Fruit fly (Drosophila melanogaster): Measurements from ENCODE around the gene CG15456.

dm6 chrX:20419313-20419712, 7.5 kb downstream of the CG15456 start, which contains the start of gene Obp19d:
- TF ChIP-seq psq (optimal IDR thresholded peaks at IDR 0.05) = no peak
- TF ChIP-seq Sin3A (optimal IDR thresholded peaks at IDR 0.05) = no peak
